Worm (Caenorhabditis elegans): ENCODE data around the gene try-9.
A peak's percentile ranks its signal among the peaks of the same experiment; 100 is the strongest.

- TF ChIP-seq lin-54 (GFP tag; optimal IDR thresholded peaks at IDR 0.05) (peak; percentile 20), let-526 (GFP tag; IDR thresholded peaks at IDR 0.05) (no peak), unc-62 (GFP tag; optimal IDR thresholded peaks at IDR 0.05) (no peak), ets-4 (GFP tag; optimal IDR thresholded peaks at IDR 0.05) (no peak), egrh-3 (GFP tag; IDR thresholded peaks at IDR 0.05) (no peak), mel-28 (tag; optimal IDR thresholded peaks at IDR 0.05; ENCODE audit: borderline replicate concordance) (no peak), snpc-1.1 (tag; optimal IDR thresholded peaks at IDR 0.05; ENCODE audit: insufficient read depth) (no peak), ama-1 (optimal IDR thresholded peaks at IDR 0.05) (no peak), ama-1 (GFP tag; optimal IDR thresholded peaks at IDR 0.05) (no peak), nhr-27 (tag; optimal IDR thresholded peaks at IDR 0.05) (no peak), nhr-120 (GFP tag; IDR thresholded peaks at IDR 0.05) (no peak)
These were observed 4.4 kb downstream of the try-9 start, which contains the start of gene paic-1 for ce11 chrII:4372406-4372805.

Measured in whole organism, young adult.